Worm (Caenorhabditis elegans): ENCODE results near the gene F20D12.12.

Gene F20D12.12

DNA sequence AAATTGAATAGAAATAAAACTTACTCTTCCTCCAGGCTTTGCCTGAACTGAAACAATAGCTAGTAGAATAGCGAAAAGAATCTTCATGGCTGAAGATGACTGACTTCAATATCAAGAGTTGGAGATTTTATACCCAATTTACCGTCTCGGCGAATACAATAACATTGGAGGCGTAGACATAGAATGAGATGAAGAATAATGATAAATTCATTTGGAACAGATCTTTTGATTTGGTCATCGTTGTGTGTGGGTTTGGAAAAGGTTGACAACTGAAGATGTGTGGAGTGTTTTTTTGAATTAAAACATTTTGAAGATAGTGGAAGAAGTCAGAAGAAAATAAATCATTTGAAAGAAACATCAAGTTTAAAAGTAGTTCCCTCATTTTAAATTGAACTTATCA, 29.0 kb downstream of the F20D12.12 start, which contains the start of gene F57H12.6:
F57H12.6 (minus strand) TSS at position 101 of the 400 bp plus-strand sequence.
- no peak for TF ChIP-seq zip-8 (tag; optimal IDR thresholded peaks at IDR 0.05)
- TF ChIP-seq elt-3 (tag; optimal IDR thresholded peaks at IDR 0.05), result no peak
- TF ChIP-seq nhr-2 (tag; optimal IDR thresholded peaks at IDR 0.05), result no peak
- TF ChIP-seq ceh-43 (GFP tag; optimal IDR thresholded peaks at IDR 0.05), result no peak
- TF ChIP-seq ces-1 (GFP tag; optimal IDR thresholded peaks at IDR 0.05), result no peak
- TF ChIP-seq ham-2 (GFP tag; optimal IDR thresholded peaks at IDR 0.05), result no peak
- no peak for TF ChIP-seq lin-13 (tag; optimal IDR thresholded peaks at IDR 0.05)
- TF ChIP-seq snpc-4 (tag; optimal IDR thresholded peaks at IDR 0.05), result no peak
- TF ChIP-seq mab-5 (tag; optimal IDR thresholded peaks at IDR 0.05), result no peak
- TF ChIP-seq lsy-2 (tag; optimal IDR thresholded peaks at IDR 0.05), result no peak
- no peak for TF ChIP-seq nhr-28 (tag; optimal IDR thresholded peaks at IDR 0.05)

DNA sequence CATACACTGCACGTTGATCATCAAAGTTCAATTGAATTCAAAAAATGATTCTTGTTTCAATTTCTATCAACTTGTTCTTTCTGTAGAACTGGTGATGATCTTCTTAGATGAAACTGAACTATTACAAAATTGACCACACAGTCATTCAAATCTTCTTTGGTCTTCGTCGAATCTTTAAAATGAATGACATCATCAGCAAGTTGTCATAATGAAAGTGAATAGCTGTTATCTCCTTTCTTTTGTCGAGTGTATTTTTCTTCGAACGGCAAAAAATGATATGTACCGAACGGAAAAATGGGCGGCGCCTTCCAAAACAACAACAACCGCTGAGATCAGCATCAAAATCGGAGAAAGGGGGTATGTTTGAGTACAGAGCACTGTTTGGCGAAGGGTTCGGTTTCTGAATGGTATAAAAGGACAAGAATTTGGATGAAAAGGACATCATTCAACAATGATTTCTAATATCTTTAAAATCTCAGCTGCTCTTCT, 30.3 kb downstream of the F20D12.12 start, which contains the start of gene ora-1:
ora-1 (plus strand) TSS at position 439 of the 489 bp plus-strand sequence.
- no peak for TF ChIP-seq snpc-4 (tag; optimal IDR thresholded peaks at IDR 0.05)
- no peak for TF ChIP-seq unc-62 (GFP tag; optimal IDR thresholded peaks at IDR 0.05)
- no peak for TF ChIP-seq ham-2 (GFP tag; optimal IDR thresholded peaks at IDR 0.05)
- no peak for TF ChIP-seq pha-4 (tag; optimal IDR thresholded peaks at IDR 0.05)
- no peak for TF ChIP-seq zip-8 (tag; optimal IDR thresholded peaks at IDR 0.05)
- no peak for TF ChIP-seq ceh-43 (GFP tag; optimal IDR thresholded peaks at IDR 0.05)
- no peak for TF ChIP-seq lsy-2 (tag; optimal IDR thresholded peaks at IDR 0.05)
- no peak for TF ChIP-seq unc-120 (tag; optimal IDR thresholded peaks at IDR 0.05; ENCODE audit: poor library complexity, severe bottlenecking)
- no peak for TF ChIP-seq mep-1 (tag; optimal IDR thresholded peaks at IDR 0.05)

DNA sequence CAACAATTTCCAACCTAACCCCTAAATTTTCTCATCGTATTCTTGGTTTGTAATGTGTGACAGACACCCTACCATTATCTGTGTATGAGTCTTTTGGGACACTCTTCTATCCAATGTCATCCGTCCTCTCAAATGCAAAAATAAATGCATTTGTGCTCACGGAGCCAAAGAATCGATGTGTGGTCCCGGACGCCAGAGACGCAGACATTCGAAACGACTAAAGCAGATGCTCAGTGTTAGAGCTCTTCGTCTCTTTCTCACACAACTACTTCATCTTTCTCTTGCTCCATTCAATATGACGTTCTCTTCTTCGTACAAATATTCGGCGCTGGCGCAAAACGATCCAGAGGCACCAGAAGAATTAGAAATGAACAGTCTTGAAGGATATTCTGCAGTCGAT, 32.3 kb downstream of the F20D12.12 start, which contains the start of gene unc-24:
unc-24 (plus strand) TSS at position 283 of the 400 bp plus-strand sequence.
- TF ChIP-seq ces-1 (GFP tag; optimal IDR thresholded peaks at IDR 0.05), result peak; percentile 98
- peak; percentile 11 for TF ChIP-seq unc-120 (tag; optimal IDR thresholded peaks at IDR 0.05; ENCODE audit: poor library complexity, severe bottlenecking)
- no peak for TF ChIP-seq mls-2 (tag; optimal IDR thresholded peaks at IDR 0.05)
- TF ChIP-seq elt-3 (tag; optimal IDR thresholded peaks at IDR 0.05), result no peak
- no peak for TF ChIP-seq M03D4.4 (tag; optimal IDR thresholded peaks at IDR 0.05)
- no peak for TF ChIP-seq flh-1 (GFP tag; optimal IDR thresholded peaks at IDR 0.05)
- TF ChIP-seq unc-62 (GFP tag; optimal IDR thresholded peaks at IDR 0.05), result peak; percentile 22
- no peak for TF ChIP-seq ztf-11 (tag; optimal IDR thresholded peaks at IDR 0.05)

DNA sequence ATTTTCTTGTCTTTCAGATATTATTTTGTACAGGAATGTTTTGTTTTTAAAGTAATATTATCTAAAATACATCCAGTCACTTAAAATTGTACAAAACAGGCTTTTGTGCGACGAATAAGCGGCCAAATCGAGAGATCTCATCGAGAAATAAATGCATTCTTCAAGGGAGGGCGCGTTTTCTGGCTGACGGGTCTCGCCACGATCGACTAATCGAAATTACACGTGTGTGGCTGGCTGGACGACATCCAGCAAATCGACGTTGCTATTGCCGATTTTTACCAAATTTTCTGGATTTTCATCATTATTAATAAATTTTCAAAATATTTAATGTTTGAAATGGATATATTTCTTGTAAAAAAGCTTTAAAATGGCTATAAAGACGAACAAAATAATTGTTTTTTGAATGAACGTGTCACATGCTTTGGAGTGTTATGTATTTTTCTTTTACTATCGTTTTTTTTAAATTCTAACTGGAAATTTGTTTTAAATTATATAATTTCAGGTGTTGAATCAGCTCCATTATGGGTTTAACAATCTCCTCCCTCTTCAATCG, 34.9 kb downstream of the F20D12.12 start, which contains the start of gene arf-5:
arf-5 (plus strand) TSS at position 503 of the 553 bp plus-strand sequence.
- no peak for TF ChIP-seq nhr-28 (tag; optimal IDR thresholded peaks at IDR 0.05)
- peak; percentile 59 for TF ChIP-seq lsy-2 (tag; optimal IDR thresholded peaks at IDR 0.05)
- peak; percentile 41 for TF ChIP-seq ces-1 (GFP tag; optimal IDR thresholded peaks at IDR 0.05)
- peak; percentile 40 for TF ChIP-seq mep-1 (tag; optimal IDR thresholded peaks at IDR 0.05)

DNA sequence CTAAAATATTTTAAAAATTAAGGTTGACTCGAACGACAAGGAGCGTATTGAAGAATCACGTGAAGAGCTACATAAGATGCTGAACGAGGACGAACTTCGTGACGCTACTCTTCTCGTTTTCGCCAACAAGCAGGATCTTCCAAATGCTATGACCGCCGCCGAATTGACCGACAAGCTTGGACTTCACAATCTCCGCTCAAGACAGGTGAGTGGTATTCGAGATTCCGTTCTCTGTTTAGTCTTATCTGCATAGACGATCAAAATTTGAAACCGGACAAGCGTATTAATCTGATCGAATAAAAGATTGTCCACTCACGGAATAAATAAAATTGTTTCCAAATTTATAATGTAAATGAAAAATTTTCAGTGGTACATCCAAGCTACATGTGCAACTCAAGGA, 35.8 kb downstream of the F20D12.12 start:
- TF ChIP-seq elt-1 (tag; optimal IDR thresholded peaks at IDR 0.05; ENCODE audit: borderline replicate concordance, insufficient read depth), result peak; percentile 71
- no peak for TF ChIP-seq M03D4.4 (tag; optimal IDR thresholded peaks at IDR 0.05)

DNA sequence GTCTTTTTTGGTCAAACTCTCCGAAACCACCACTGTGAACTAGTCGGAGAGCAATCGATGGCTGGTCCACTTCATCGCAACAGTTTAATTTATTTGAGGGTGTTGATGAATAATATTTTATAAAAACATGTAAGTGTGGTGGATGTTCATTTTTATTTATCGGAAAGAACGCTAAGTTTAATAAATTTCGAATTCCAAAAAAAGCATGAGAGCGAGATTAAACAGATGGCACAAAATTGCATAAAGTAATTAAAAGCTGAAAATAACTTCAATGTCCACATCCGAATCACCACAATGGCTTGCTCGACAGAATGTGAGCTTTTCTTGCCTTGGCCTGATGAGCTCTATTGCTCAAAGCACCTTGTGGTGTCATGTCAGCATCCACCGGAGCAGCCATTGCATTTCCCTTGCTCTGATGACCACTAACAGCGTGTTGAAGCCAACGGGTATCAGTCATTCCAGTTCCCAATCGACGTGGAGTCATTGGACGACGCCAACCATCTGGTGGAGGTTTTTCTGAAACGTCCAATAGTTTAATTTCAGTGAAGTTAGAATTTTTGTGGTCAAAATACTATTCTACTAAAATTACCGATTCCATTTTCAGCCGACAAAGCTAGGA, 36.6 kb downstream of the F20D12.12 start:
- TF ChIP-seq sptf-1 (tag; optimal IDR thresholded peaks at IDR 0.05) (no peak), hlh-1 (tag; optimal IDR thresholded peaks at IDR 0.05) (no peak), nhr-28 (tag; optimal IDR thresholded peaks at IDR 0.05) (no peak), lsy-2 (tag; optimal IDR thresholded peaks at IDR 0.05) (no peak), unc-62 (GFP tag; optimal IDR thresholded peaks at IDR 0.05) (no peak), bed-3 (GFP tag; optimal IDR thresholded peaks at IDR 0.05) (no peak), mab-5 (tag; optimal IDR thresholded peaks at IDR 0.05) (no peak), nhr-2 (tag; optimal IDR thresholded peaks at IDR 0.05) (no peak), elt-1 (tag; optimal IDR thresholded peaks at IDR 0.05; ENCODE audit: borderline replicate concordance, insufficient read depth) (no peak), unc-39 (tag; optimal IDR thresholded peaks at IDR 0.05) (no peak), drap-1 (GFP tag; optimal IDR thresholded peaks at IDR 0.05) (no peak), ceh-83 (GFP tag; optimal IDR thresholded peaks at IDR 0.05) (no peak), pha-4 (tag; optimal IDR thresholded peaks at IDR 0.05) (no peak), flh-1 (GFP tag; optimal IDR thresholded peaks at IDR 0.05) (no peak), ceh-43 (GFP tag; optimal IDR thresholded peaks at IDR 0.05) (no peak)
